Worm (Caenorhabditis elegans) whole organism, L4 larva: ENCODE data around the gene bgnt-1.3.

ENCODE experiments used
- F10B5.3 ChIP-seq: sonication (generic microtip); optimal IDR thresholded peaks from 2 replicates; lab custom pipeline; 2016; ENCODE audit warnings: mild to moderate bottlenecking, missing genetic modification characterization, missing compliant biosample characterization
- aly-2 ChIP-seq: sonication (generic microtip); optimal IDR thresholded peaks from 2 replicates; lab custom pipeline; 2018; ENCODE audit warnings: missing biosample characterization, missing genetic modification characterization
- ama-1 ChIP-seq: fragments of 150-350 bp; optimal IDR thresholded peaks from 2 replicates; lab custom pipeline; 2014; ENCODE audit warnings: inconsistent platforms, mixed read lengths
- dmd-9 ChIP-seq: fragments of 200-800 bp; sonication (Bioruptor generic); IDR thresholded peaks from 2 replicates; pipeline ENCODE4 v1.3.6; 2022; ENCODE audit warnings: missing genetic modification reagents, missing genetic modification characterization, missing compliant biosample characterization
- egl-27 ChIP-seq: sonication (generic microtip); optimal IDR thresholded peaks from 3 replicates; lab custom pipeline; 2017; ENCODE audit warnings: missing biosample characterization, missing genetic modification reagents, missing genetic modification characterization
- mdl-1 ChIP-seq, 2 experiments: fragments of 150-350 bp in 1 of 2; sonication (generic microtip) in 1 of 2; optimal IDR thresholded peaks; 2 replicates each; lab custom pipeline; 2014 to 2017; ENCODE audit warnings: missing biosample characterization in 2 of 2, missing genetic modification characterization in 2 of 2
- nhr-28 ChIP-seq: fragments of 150-350 bp; optimal IDR thresholded peaks from 2 replicates; lab custom pipeline; 2014; ENCODE audit warnings: missing biosample characterization, missing genetic modification characterization
- nhr-76 ChIP-seq: fragments of 150-350 bp; optimal IDR thresholded peaks from 2 replicates; lab custom pipeline; 2014; ENCODE audit warnings: missing biosample characterization, missing genetic modification characterization
- nhr-77 ChIP-seq: fragments of 150-350 bp; optimal IDR thresholded peaks from 2 replicates; lab custom pipeline; 2014; ENCODE audit warnings: missing biosample characterization, missing genetic modification characterization
- skn-1 ChIP-seq: fragments of 150-350 bp; optimal IDR thresholded peaks from 2 replicates; lab custom pipeline; 2014; ENCODE audit warnings: missing biosample characterization, missing genetic modification characterization
- unc-39 ChIP-seq: sonication (generic microtip); optimal IDR thresholded peaks from 2 replicates; lab custom pipeline; 2017; ENCODE audit warnings: missing biosample characterization, missing genetic modification characterization
- unc-62 ChIP-seq, 3 experiments: fragments of 150-350 bp in 1 of 3; sonication (generic microtip); optimal IDR thresholded peaks in 2 of 3; peaks in 1 of 3; 1 replicate in 1 of 3; 2 replicates in 2 of 3; lab custom pipeline; 2014 to 2017; ENCODE audit warnings: missing biosample characterization in 3 of 3, missing genetic modification characterization in 3 of 3, missing genetic modification reagents in 3 of 3, missing genotype in 1 of 3
- ztf-11 ChIP-seq: fragments of 150-350 bp; optimal IDR thresholded peaks from 2 replicates; lab custom pipeline; 2014; ENCODE audit warnings: missing biosample characterization, missing genetic modification characterization

- TF ChIP-seq egl-27 (tag; lab: Kevin White, UChicago) (no peak), nhr-76 (no peak), nhr-77 (no peak), ama-1 (lab: Kevin White, UChicago) (no peak), aly-2 (tag; lab: Kevin White, UChicago) (no peak), unc-62 (GFP tag; optimal IDR thresholded peaks at IDR 0.05 in 1 of 2; lab: Kevin White, UChicago) (no peak), unc-62 (tag; optimal IDR thresholded peaks at IDR 0.05; lab: Kevin White, UChicago) (no peak), skn-1 (no peak), mdl-1 (tag; optimal IDR thresholded peaks at IDR 0.05; lab: Kevin White, UChicago) (no peak), unc-39 (no peak), dmd-9 (GFP tag; lab: Robert Waterston, UW) (no peak), ztf-11 (no peak), F10B5.3 (tag; lab: Kevin White, UChicago) (no peak), nhr-28 (no peak)
These were observed 10.2 kb upstream of the bgnt-1.3 start, which contains the start of gene T13F3.4 for ce11 chrV:16266514-16266913.
